Fruit fly (Drosophila melanogaster): ENCODE data around the gene Hsp70Aa.
"Not testable (repeated sequence)": the region's sequence is repeated elsewhere in the genome, so short reads cannot be mapped to it uniquely, and the experiment has no call there.

The Hsp70Aa gene

dm6 chr3R:11956444-11956843, at the start of gene Hsp70Aa:
Hsp70Aa (minus strand) TSS chr3R:11956544.
- TF ChIP-seq CG17801 (GFP tag; optimal IDR thresholded peaks at IDR 0.05; ENCODE audit: partially characterized antibody), result not testable (repeated sequence)

- TF ChIP-seq CG17801 (GFP tag; optimal IDR thresholded peaks at IDR 0.05; ENCODE audit: partially characterized antibody), result no peak
These were observed 49.1 kb upstream of the Hsp70Aa start, which contains the start of gene Tk for dm6 chr3R:12005417-12005816. Tk (minus strand) TSS chr3R:12005473.

dm6 chr3R:11999074-11999473, 42.7 kb upstream of the Hsp70Aa start, which contains the start of gene Ect3:
Ect3 (plus strand) TSS chr3R:11999278.
- peak; percentile 1 for TF ChIP-seq CG17801 (GFP tag; optimal IDR thresholded peaks at IDR 0.05; ENCODE audit: partially characterized antibody)

DNA sequence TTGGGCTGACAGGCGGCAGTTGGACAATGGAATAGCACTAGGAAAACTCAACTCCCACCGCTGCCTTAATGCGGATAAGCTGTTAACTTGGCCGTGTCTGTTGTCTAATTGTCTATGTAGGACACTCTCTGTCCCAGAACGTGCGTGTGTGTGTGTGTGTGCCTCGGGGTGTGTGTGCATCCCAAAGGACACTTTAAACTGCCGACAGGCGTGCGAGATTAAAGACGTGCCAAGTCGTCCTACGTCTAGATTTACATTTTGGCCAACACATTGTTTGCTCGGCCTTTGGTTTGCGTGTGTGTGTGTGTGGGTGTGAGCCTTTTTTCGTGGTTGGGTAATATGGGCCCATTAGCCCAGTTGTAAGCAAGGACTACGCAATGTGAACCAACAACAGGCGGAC, 41.8 kb upstream of the Hsp70Aa start:
- TF ChIP-seq CG17801 (GFP tag; optimal IDR thresholded peaks at IDR 0.05; ENCODE audit: partially characterized antibody), result no peak

DNA sequence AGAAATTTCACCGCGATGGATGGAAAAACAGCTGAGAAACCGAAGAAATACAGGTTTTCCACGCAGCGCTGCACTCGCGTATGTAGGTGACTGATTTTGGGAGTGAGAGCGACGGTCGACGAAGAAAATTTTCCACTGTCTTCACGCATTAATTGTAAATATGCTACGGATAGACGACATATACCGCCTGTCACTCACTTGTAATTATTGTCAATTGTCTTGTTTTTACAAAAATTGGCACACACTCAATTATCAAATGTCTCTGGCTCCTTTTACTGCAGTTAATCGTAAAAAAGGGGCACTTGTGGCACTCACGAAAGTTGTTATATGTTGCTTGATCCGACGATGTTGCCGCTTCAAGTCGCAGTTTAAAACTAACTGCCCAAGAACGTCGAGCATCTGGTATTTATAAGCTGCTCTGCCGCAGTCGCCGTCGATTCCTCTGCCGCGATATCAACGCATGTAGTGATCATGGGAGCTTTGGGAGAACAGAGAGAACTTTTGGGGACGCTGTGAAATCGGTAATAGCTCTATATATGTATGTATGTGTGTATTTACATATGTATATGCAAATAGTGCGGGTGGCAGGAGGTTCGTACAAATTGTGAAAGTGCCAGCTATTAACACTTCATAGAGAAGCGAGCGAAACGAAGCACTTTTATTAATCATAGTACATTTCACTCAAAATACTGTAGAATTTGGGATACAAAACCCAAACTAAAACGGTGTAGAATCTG, 36.8 kb upstream of the Hsp70Aa start, which contains the start of gene mfas:
mfas (minus strand) TSS at position 382 of the 737 bp plus-strand sequence.
- TF ChIP-seq CG17801 (GFP tag; optimal IDR thresholded peaks at IDR 0.05; ENCODE audit: partially characterized antibody), result no peak

DNA sequence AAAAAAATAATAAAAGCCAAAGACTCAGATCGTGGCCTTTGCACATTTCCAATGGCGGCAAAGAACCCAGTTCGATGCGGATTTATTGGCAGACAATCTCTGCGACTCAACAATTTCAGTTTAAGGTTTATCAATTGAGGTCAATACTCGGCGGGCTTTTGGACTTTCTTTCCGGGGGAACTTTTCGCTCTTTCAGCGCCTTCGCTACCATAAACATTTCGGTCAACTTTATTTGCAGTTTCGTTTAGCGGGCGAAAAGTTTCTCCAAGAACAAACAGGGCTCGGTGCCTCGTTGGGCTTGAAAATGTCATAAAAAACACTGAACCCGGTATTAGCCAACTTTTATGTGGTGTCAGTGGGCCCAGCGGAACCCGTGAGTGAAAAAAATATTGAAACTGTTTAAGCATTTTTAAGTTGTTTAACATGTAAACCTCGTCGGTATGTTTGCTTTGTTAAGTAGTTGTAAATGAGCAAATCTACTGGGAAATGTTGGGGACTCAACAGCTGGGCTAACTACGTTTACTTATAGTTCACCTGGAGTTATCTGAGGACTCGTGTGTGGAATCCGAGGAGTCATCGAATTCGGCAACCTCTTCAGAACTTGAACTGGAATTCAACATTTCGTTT, 35.3 kb upstream of the Hsp70Aa start:
- no peak for TF ChIP-seq CG17801 (GFP tag; optimal IDR thresholded peaks at IDR 0.05; ENCODE audit: partially characterized antibody)

DNA sequence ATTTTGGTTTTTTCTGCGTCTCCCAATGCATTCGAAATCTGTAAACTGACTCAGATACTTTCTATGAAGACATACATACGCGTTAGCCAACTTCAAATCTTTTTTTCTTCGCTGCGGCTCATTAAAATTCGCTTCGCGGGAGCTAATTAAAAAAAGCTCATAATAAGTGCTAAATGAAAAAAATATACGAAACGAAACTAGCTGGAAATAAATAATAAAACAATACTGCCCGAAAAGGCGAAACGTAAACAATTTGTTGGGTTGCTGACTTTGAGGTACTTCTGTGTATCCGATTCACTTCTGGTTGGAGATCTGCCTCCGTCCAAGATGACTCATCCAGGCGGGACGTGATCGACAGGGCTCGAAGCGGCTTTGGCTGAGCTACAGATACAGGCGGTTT, 33.7 kb upstream of the Hsp70Aa start:
- no peak for TF ChIP-seq CG17801 (GFP tag; optimal IDR thresholded peaks at IDR 0.05; ENCODE audit: partially characterized antibody)

DNA sequence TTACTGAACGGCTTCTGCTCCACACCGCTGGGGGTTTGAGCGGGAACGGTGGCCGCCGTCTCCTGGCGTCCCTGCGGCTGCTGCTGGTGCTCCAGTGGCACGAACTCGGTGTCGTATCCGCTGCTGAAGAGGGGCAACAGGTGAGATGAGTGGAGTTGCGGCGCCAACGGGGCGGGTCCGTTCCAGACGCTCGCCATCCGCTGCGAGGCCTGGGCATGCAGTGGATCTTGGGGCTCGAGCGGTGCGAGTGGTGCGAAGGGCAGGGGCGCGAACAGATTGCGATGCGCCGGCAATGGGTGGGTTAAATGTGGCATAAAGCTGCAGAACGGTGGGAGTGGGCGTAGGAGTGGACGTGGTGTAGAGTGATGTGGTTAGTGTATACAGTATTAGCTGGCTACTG, 32.9 kb upstream of the Hsp70Aa start:
- TF ChIP-seq CG17801 (GFP tag; optimal IDR thresholded peaks at IDR 0.05; ENCODE audit: partially characterized antibody), result no peak

dm6 chr3R:11984862-11985261, 28.5 kb upstream of the Hsp70Aa start:
- TF ChIP-seq CG17801 (GFP tag; optimal IDR thresholded peaks at IDR 0.05; ENCODE audit: partially characterized antibody), result no peak

DNA sequence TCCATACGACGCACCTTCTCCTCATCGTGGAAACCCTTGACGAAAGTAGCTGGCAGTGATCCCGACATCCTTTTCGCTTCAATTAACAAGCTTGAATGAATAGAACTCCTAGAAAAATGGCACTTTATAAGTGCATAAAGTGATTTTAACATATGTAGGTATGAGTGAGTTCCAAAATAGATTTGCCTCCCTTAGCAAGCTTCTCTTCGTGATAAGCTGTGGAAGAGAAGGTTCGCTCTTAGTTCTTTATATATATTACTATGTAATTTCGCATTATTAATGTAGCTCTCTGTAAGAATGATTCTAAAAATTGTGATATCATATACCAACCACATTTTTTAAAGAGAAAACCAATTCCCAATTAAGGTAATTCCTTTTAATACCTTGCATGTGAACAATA, 28.1 kb upstream of the Hsp70Aa start, which contains the start of gene CG3397:
CG3397 (minus strand) TSS at position 101 of the 400 bp plus-strand sequence.
- no peak for TF ChIP-seq CG17801 (GFP tag; optimal IDR thresholded peaks at IDR 0.05; ENCODE audit: partially characterized antibody)

- TF ChIP-seq CG17801 (GFP tag; optimal IDR thresholded peaks at IDR 0.05; ENCODE audit: partially characterized antibody), result no peak
These were observed 26.2 kb upstream of the Hsp70Aa start for dm6 chr3R:11982547-11982946.

dm6 chr3R:11981962-11982361, 25.6 kb upstream of the Hsp70Aa start, which contains the start of gene CG12224:
CG12224 (minus strand) TSS chr3R:11982062.
- TF ChIP-seq CG17801 (GFP tag; optimal IDR thresholded peaks at IDR 0.05; ENCODE audit: partially characterized antibody), result no peak

DNA sequence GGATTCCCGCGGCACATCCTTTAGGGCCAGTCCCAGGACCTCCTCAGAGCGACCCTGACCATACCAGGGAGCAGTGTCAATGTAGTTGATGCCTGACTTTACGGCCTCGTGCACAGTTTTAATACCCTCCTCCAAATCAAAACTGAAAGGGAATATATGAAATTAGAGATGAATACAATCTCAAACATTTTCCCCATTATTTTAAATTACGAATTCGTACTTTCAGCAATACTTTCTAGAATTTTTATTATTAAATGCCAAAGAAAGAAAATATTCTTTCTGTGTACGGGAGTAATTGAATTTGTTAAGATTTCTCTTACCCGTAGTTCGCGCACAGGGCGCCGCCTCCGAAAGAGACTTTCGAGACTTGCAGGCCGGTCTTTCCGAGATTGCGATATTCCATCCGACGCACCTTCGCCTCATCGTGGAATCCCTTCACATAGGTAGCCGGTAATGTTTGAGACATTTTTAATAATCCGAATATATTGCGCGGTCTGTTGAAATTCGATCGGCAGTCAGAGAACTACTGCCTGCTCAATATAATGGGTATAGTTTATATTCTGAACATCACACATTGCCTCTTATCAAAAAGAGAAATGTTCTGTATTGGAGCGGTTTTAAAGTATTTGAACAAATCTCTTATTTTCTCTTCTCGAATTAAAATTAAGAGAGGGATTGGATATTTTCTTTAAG, 23.7 kb upstream of the Hsp70Aa start, which contains the start of gene CG18547:
CG18547 (minus strand) TSS at position 512 of the 693 bp plus-strand sequence.
- TF ChIP-seq CG17801 (GFP tag; optimal IDR thresholded peaks at IDR 0.05; ENCODE audit: partially characterized antibody), result peak; percentile 11

- TF ChIP-seq CG17801 (GFP tag; optimal IDR thresholded peaks at IDR 0.05; ENCODE audit: partially characterized antibody), result no peak
These were observed 21.9 kb upstream of the Hsp70Aa start for dm6 chr3R:11978278-11978677.

dm6 chr3R:11977336-11977678, 21.0 kb upstream of the Hsp70Aa start:
- TF ChIP-seq CG17801 (GFP tag; optimal IDR thresholded peaks at IDR 0.05; ENCODE audit: partially characterized antibody), result no peak
